Fruit fly (Drosophila melanogaster) whole organism, embryonic: ENCODE data around the gene Drsl5.
A peak's percentile ranks its signal among the peaks of the same experiment; 100 is the strongest.

Experiments used
- Awh ChIP-seq: fragments of 200-800 bp; sonication (Bioruptor generic); IDR thresholded peaks from 2 replicates; pipeline ENCODE4, ENCODE4 v1.3.6; 2022; ENCODE audit warnings: missing biosample characterization, missing genetic modification characterization
- Bdp1 ChIP-seq: fragments of 200-800 bp; sonication (Bioruptor generic); optimal IDR thresholded peaks from 3 replicates; lab custom pipeline; 2016; ENCODE audit warnings: missing biosample characterization, missing genetic modification characterization
- BtbVII ChIP-seq: fragments of 200-800 bp; sonication (Bioruptor generic); optimal IDR thresholded peaks from 3 replicates; lab custom pipeline; 2017; ENCODE audit warnings: missing biosample characterization, mild to moderate bottlenecking, missing genetic modification characterization
- CG10543 ChIP-seq: fragments of 200-800 bp; sonication (Bioruptor generic); optimal IDR thresholded peaks from 3 replicates; lab custom pipeline; 2017; ENCODE audit warnings: missing biosample characterization, mild to moderate bottlenecking, missing genetic modification characterization, moderate library complexity
- CG10959 ChIP-seq: fragments of 200-800 bp; sonication (Bioruptor generic); IDR thresholded peaks from 2 replicates; pipeline ENCODE4 v1.3.6; 2022; ENCODE audit warnings: missing biosample characterization, missing genetic modification characterization
- CG11093 ChIP-seq: fragments of 200-800 bp; sonication (Bioruptor generic); IDR thresholded peaks from 3 replicates; pipeline ENCODE4 v1.3.6; 2022; ENCODE audit warnings: missing biosample characterization, missing genetic modification characterization
- CG11456 ChIP-seq: fragments of 200-800 bp; sonication (Bioruptor generic); IDR thresholded peaks from 3 replicates; pipeline ENCODE4 v1.3.6; 2022; ENCODE audit warnings: missing biosample characterization, missing genetic modification characterization
- CG11560 ChIP-seq: fragments of 200-800 bp; sonication (Bioruptor generic); IDR thresholded peaks from 3 replicates; pipeline ENCODE4 v1.3.6; 2022; ENCODE audit warnings: missing biosample characterization, missing genetic modification characterization
- CG11696 ChIP-seq: fragments of 200-800 bp; sonication (Bioruptor generic); IDR thresholded peaks from 2 replicates; pipeline ENCODE4 v1.3.6; 2022; ENCODE audit warnings: missing biosample characterization, missing genetic modification characterization
- CG12219 ChIP-seq: fragments of 200-800 bp; sonication (Bioruptor generic); optimal IDR thresholded peaks from 3 replicates; lab custom pipeline; 2018; ENCODE audit warnings: missing biosample characterization, mild to moderate bottlenecking, missing genetic modification characterization
- CG13894 ChIP-seq: fragments of 200-800 bp; sonication (Bioruptor generic); optimal IDR thresholded peaks from 3 replicates; lab custom pipeline; 2018; ENCODE audit warnings: missing biosample characterization, mild to moderate bottlenecking, missing genetic modification characterization, moderate library complexity
- CG15269 ChIP-seq: fragments of 200-800 bp; sonication (Bioruptor generic); optimal IDR thresholded peaks from 2 replicates; lab custom pipeline; 2018; ENCODE audit warnings: missing biosample characterization, mild to moderate bottlenecking, missing genetic modification characterization, moderate library complexity
- CG16863 ChIP-seq: fragments of 200-800 bp; sonication (Bioruptor generic); optimal IDR thresholded peaks from 3 replicates; lab custom pipeline; 2016; ENCODE audit warnings: missing biosample characterization, missing genetic modification characterization
- CG18619 ChIP-seq: fragments of 200-800 bp; sonication (Bioruptor generic); optimal IDR thresholded peaks from 3 replicates; lab custom pipeline; 2017; ENCODE audit warnings: missing biosample characterization, mild to moderate bottlenecking, missing genetic modification characterization
- CG2678 ChIP-seq: fragments of 200-800 bp; sonication (Bioruptor generic); optimal IDR thresholded peaks from 3 replicates; lab custom pipeline; 2019; ENCODE audit warnings: missing biosample characterization, mild to moderate bottlenecking, missing genetic modification characterization, moderate library complexity
- CG34376 ChIP-seq: fragments of 200-800 bp; sonication (Bioruptor generic); optimal IDR thresholded peaks from 2 replicates; lab custom pipeline; 2018; ENCODE audit warnings: missing biosample characterization, mild to moderate bottlenecking, missing genetic modification characterization
- CG4730 ChIP-seq: fragments of 200-800 bp; sonication (Bioruptor generic); IDR thresholded peaks from 2 replicates; pipeline ENCODE4 v1.3.6; 2022; ENCODE audit warnings: missing biosample characterization, missing genetic modification characterization
- CG6683 ChIP-seq: fragments of 200-800 bp; sonication (Bioruptor generic); optimal IDR thresholded peaks from 2 replicates; lab custom pipeline; 2017; ENCODE audit warnings: missing biosample characterization, mild to moderate bottlenecking, missing genetic modification characterization, missing genetic modification reagents
- CG6689 ChIP-seq: fragments of 200-800 bp; sonication (Bioruptor generic); IDR thresholded peaks from 2 replicates; pipeline ENCODE4 v1.3.6; 2022; ENCODE audit warnings: missing biosample characterization, missing genetic modification characterization
- CG6813 ChIP-seq: fragments of 200-800 bp; sonication (Bioruptor generic); optimal IDR thresholded peaks from 2 replicates; lab custom pipeline; 2017; ENCODE audit warnings: missing biosample characterization, missing genetic modification characterization, mild to moderate bottlenecking, moderate library complexity, missing genetic modification reagents
- CG7357 ChIP-seq: fragments of 200-800 bp; sonication (Bioruptor generic); IDR thresholded peaks from 3 replicates; pipeline ENCODE4 v1.3.6; 2022; ENCODE audit warnings: missing biosample characterization, missing genetic modification characterization
- CG7556 ChIP-seq: fragments of 200-800 bp; sonication (Bioruptor generic); optimal IDR thresholded peaks from 2 replicates; lab custom pipeline; 2017; ENCODE audit warnings: missing biosample characterization, mild to moderate bottlenecking, missing genetic modification characterization
- CG8359 ChIP-seq: fragments of 200-800 bp; sonication (Bioruptor generic); optimal IDR thresholded peaks from 2 replicates; lab custom pipeline; 2017; ENCODE audit warnings: missing biosample characterization, mild to moderate bottlenecking, missing genetic modification characterization, borderline replicate concordance
- CG9932 ChIP-seq: fragments of 200-800 bp; sonication (Bioruptor generic); IDR thresholded peaks from 2 replicates; pipeline ENCODE4 v1.3.6; 2022; ENCODE audit warnings: missing biosample characterization, missing genetic modification characterization
- Doc2 ChIP-seq: fragments of 200-800 bp; sonication (Bioruptor generic); IDR thresholded peaks from 2 replicates; pipeline ENCODE4 v1.3.6; 2022; ENCODE audit warnings: missing biosample characterization, missing genetic modification characterization
- Doc3 ChIP-seq: fragments of 200-800 bp; sonication (Bioruptor generic); IDR thresholded peaks from 3 replicates; pipeline ENCODE4 v1.3.6; 2022; ENCODE audit warnings: missing biosample characterization, missing genetic modification characterization; ENCODE audit not compliant: partially characterized antibody
- GATAe ChIP-seq: fragments of 200-800 bp; sonication (Bioruptor generic); conservative IDR thresholded peaks from 2 replicates; pipeline ENCODE4 v1.3.6; 2022; ENCODE audit warnings: missing biosample characterization, missing genetic modification characterization
- Gug ChIP-seq: fragments of 200-800 bp; sonication (Bioruptor generic); IDR thresholded peaks from 4 replicates; pipeline ENCODE4 v1.3.6; 2022; ENCODE audit warnings: missing biosample characterization, missing genetic modification characterization
- H15 ChIP-seq: fragments of 200-800 bp; sonication (Bioruptor generic); IDR thresholded peaks from 3 replicates; pipeline ENCODE4 v1.3.6; 2022; ENCODE audit warnings: missing biosample characterization, missing genetic modification characterization
- Hey ChIP-seq: fragments of 200-800 bp; sonication (Bioruptor generic); optimal IDR thresholded peaks from 3 replicates; lab custom pipeline; 2018; ENCODE audit warnings: missing biosample characterization, mild to moderate bottlenecking, missing genetic modification characterization
- Hmr ChIP-seq: fragments of 200-800 bp; sonication (Bioruptor generic); optimal IDR thresholded peaks from 3 replicates; lab custom pipeline; 2017; ENCODE audit warnings: mild to moderate bottlenecking, missing biosample characterization, missing genetic modification reagents, missing genetic modification characterization
- Hr3 ChIP-seq: fragments of 200-800 bp; sonication (Bioruptor generic); optimal IDR thresholded peaks from 3 replicates; lab custom pipeline; 2016; ENCODE audit warnings: missing biosample characterization, missing genetic modification characterization
- Hr39 ChIP-seq: fragments of >200 bp; optimal IDR thresholded peaks from 2 replicates; lab custom pipeline; 2017
- Med ChIP-seq: fragments of 200-800 bp; sonication (Bioruptor generic); peaks from one replicate; lab custom pipeline; 2016; ENCODE audit warnings: missing biosample characterization, missing genetic modification characterization, mild to moderate bottlenecking, inconsistent platforms, moderate library complexity
- NC2β ChIP-seq: fragments of 200-800 bp; sonication (Bioruptor generic); optimal IDR thresholded peaks from 2 replicates; lab custom pipeline; 2016; ENCODE audit warnings: missing biosample characterization, missing genetic modification characterization
- Nf-YA ChIP-seq: fragments of 200-800 bp; sonication (Bioruptor generic); IDR thresholded peaks from 2 replicates; pipeline ENCODE4 v1.3.6; 2022; ENCODE audit warnings: missing biosample characterization, missing genetic modification characterization
- Nf-YC ChIP-seq: fragments of 200-800 bp; optimal IDR thresholded peaks from 3 replicates; lab custom pipeline; 2019; ENCODE audit warnings: missing biosample characterization, mild to moderate bottlenecking, missing genetic modification characterization, moderate library complexity
- Xrp1 ChIP-seq: fragments of 200-800 bp; sonication (Bioruptor generic); IDR thresholded peaks from 2 replicates; pipeline ENCODE4 v1.3.6; 2022; ENCODE audit warnings: missing biosample characterization, missing genetic modification characterization
- br ChIP-seq: fragments of >200 bp; optimal IDR thresholded peaks from 2 replicates; lab custom pipeline; 2017
- crc ChIP-seq: fragments of 200-800 bp; sonication (Bioruptor generic); optimal IDR thresholded peaks from 2 replicates; lab custom pipeline; 2016; ENCODE audit warnings: missing biosample characterization, missing genetic modification characterization
- crol ChIP-seq: fragments of 200-800 bp; sonication (Bioruptor generic); IDR thresholded peaks from 2 replicates; pipeline ENCODE4 v1.3.6; 2022; ENCODE audit warnings: missing biosample characterization, missing genetic modification characterization
- dm ChIP-seq: fragments of 200-800 bp; sonication (Bioruptor generic); optimal IDR thresholded peaks from 3 replicates; lab custom pipeline; 2016; ENCODE audit warnings: missing biosample characterization, missing genetic modification characterization
- dmrt99B ChIP-seq: fragments of 200-800 bp; sonication (Bioruptor generic); optimal IDR thresholded peaks from 2 replicates; lab custom pipeline; 2018; ENCODE audit warnings: missing biosample characterization, mild to moderate bottlenecking, missing genetic modification characterization, moderate library complexity
- ems ChIP-seq: fragments of 200-800 bp; sonication (Bioruptor generic); optimal IDR thresholded peaks from 3 replicates; lab custom pipeline; 2016; ENCODE audit warnings: missing biosample characterization, missing genetic modification characterization
- exex ChIP-seq: fragments of 200-800 bp; sonication (Bioruptor generic); optimal IDR thresholded peaks from 4 replicates; lab custom pipeline; 2018; ENCODE audit warnings: missing biosample characterization, mild to moderate bottlenecking, missing genetic modification characterization, moderate library complexity
- ftz-f1 ChIP-seq: fragments of 200-800 bp; sonication (Bioruptor generic); optimal IDR thresholded peaks from 2 replicates; lab custom pipeline; 2016; ENCODE audit warnings: missing biosample characterization, missing genetic modification characterization
- grn ChIP-seq: fragments of 200-800 bp; sonication (Bioruptor generic); optimal IDR thresholded peaks from 3 replicates; lab custom pipeline; 2017; ENCODE audit warnings: missing biosample characterization, missing genetic modification characterization
- jing ChIP-seq: fragments of 200-800 bp; sonication (Bioruptor generic); optimal IDR thresholded peaks from 2 replicates; lab custom pipeline; 2018; ENCODE audit warnings: missing biosample characterization, mild to moderate bottlenecking, missing genetic modification characterization
- lab ChIP-seq: fragments of 200-800 bp; sonication (Bioruptor generic); optimal IDR thresholded peaks from 3 replicates; lab custom pipeline; 2017; ENCODE audit warnings: missing biosample characterization, missing genetic modification characterization, mild to moderate bottlenecking, moderate library complexity, missing genetic modification reagents
- mirr ChIP-seq: fragments of 200-800 bp; sonication (Bioruptor generic); optimal IDR thresholded peaks from 3 replicates; lab custom pipeline; 2018; ENCODE audit warnings: missing biosample characterization, mild to moderate bottlenecking, missing genetic modification characterization
- p53 ChIP-seq: fragments of 200-800 bp; sonication (Bioruptor generic); optimal IDR thresholded peaks from 2 replicates; lab custom pipeline; 2016; ENCODE audit warnings: missing biosample characterization, missing genetic modification characterization
- salm ChIP-seq: fragments of 200-800 bp; sonication (Bioruptor generic); optimal IDR thresholded peaks from 2 replicates; lab custom pipeline; 2018; ENCODE audit warnings: missing biosample characterization, mild to moderate bottlenecking, missing genetic modification characterization
- stwl ChIP-seq: fragments of 200-800 bp; sonication (Bioruptor generic); optimal IDR thresholded peaks from 3 replicates; lab custom pipeline; 2018; ENCODE audit warnings: missing biosample characterization, mild to moderate bottlenecking, missing genetic modification characterization, moderate library complexity
- unpg ChIP-seq: fragments of 200-800 bp; sonication (Bioruptor generic); optimal IDR thresholded peaks from 3 replicates; lab custom pipeline; 2018; ENCODE audit warnings: missing biosample characterization, mild to moderate bottlenecking, missing genetic modification characterization, moderate library complexity

Drsl5 gene

DNA sequence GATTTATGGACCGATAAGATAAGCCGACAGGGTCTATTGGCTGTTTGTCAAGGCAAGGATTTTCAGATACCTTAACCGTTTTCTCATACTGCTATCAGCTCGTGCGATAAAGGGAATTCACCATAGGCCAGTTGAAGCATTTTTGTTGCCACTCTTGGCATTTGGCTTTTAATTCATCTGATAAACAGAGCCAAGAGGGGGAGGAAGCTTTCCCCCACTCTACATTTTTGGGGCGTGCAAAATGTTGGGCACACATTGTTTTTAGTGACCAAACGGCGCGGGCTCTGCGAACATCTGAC, 33.2 kb downstream of the Drsl5 start:
- TF ChIP-seq BtbVII (peak; percentile 30), CG18619 (no peak), crol (GFP tag; lab: Robert Waterston, UW) (no peak), br (lab: Kevin White, UChicago) (no peak), CG8359 (no peak), CG4730 (GFP tag; lab: Robert Waterston, UW) (no peak), CG11696 (GFP tag; lab: Robert Waterston, UW) (no peak), CG6813 (GFP tag; lab: Kevin White, UChicago) (no peak), stwl (tag; lab: Kevin White, UChicago) (no peak), salm (tag; lab: Kevin White, UChicago) (no peak), CG12219 (GFP tag; lab: Kevin White, UChicago) (no peak), CG11560 (tag; lab: Robert Waterston, UW) (no peak), NC2β (GFP tag; lab: Kevin White, UChicago) (no peak), Awh (GFP tag; lab: Robert Waterston, UW) (no peak), grn (peak; percentile 61), CG34376 (GFP tag; lab: Kevin White, UChicago) (peak; percentile 94), dm (GFP tag; lab: Kevin White, UChicago) (no peak), mirr (GFP tag; lab: Kevin White, UChicago) (peak; percentile 62), CG6683 (GFP tag; lab: Kevin White, UChicago) (no peak), CG7357 (GFP tag; lab: Robert Waterston, UW) (no peak), CG16863 (GFP tag; lab: Kevin White, UChicago) (no peak), Hr39 (no peak), Nf-YC (tag; lab: Kevin White, UChicago) (peak; percentile 8), Med (GFP tag; lab: Kevin White, UChicago) (peak; percentile 20), lab (peak; percentile 5), jing (GFP tag; lab: Kevin White, UChicago) (no peak), Hey (tag; lab: Kevin White, UChicago) (no peak), CG11093 (no peak), CG2678 (tag; lab: Kevin White, UChicago) (no peak), CG10543 (peak; percentile 8), Nf-YA (GFP tag; lab: Robert Waterston, UW) (no peak), CG10959 (no peak), H15 (GFP tag; lab: Robert Waterston, UW) (no peak), CG7556 (GFP tag; lab: Kevin White, UChicago) (no peak), Hmr (GFP tag; lab: Kevin White, UChicago) (no peak), p53 (no peak), ftz-f1 (no peak), CG13894 (no peak), dmrt99B (no peak), Doc3 (no peak), CG9932 (GFP tag; lab: Robert Waterston, UW) (no peak), exex (peak; percentile 87), CG11456 (GFP tag; lab: Robert Waterston, UW) (no peak), Xrp1 (GFP tag; lab: Robert Waterston, UW) (no peak), unpg (no peak), crc (GFP tag; lab: Kevin White, UChicago) (no peak), CG15269 (tag; lab: Kevin White, UChicago) (no peak), Gug (GFP tag; lab: Robert Waterston, UW) (no peak), Doc2 (GFP tag; lab: Robert Waterston, UW) (no peak), ems (no peak), Hr3 (no peak), Bdp1 (GFP tag; lab: Kevin White, UChicago) (no peak), CG6689 (GFP tag; lab: Robert Waterston, UW) (no peak), GATAe (GFP tag; lab: Robert Waterston, UW) (peak; percentile 72)
